Fruit fly (Drosophila melanogaster) S2 (cell line): Measurements from ENCODE around the gene CG4161.

ENCODE experiments used
- CG8478 ChIP-seq: fragments of >200 bp; optimal IDR thresholded peaks from 2 replicates; lab custom pipeline; 2018
- CTCF ChIP-seq, 2 experiments: fragments of >200 bp; optimal IDR thresholded peaks; 2 replicates each; lab custom pipeline; 2018

- TF ChIP-seq CTCF (optimal IDR thresholded peaks at IDR 0.05; lab: Kevin White, UChicago), result no peak
- no peak for TF ChIP-seq CG8478 (lab: Kevin White, UChicago)
Observed at dm6 chr2L:15418261-15418660, 14.8 kb upstream of the CG4161 start, which contains the start of gene CG44869.
